Worm (Caenorhabditis elegans): ENCODE results near the gene mix-1.

mix-1 gene

ce11 chrII:10862749-10863656 is 39.0 kb downstream of the mix-1 start:
- TF ChIP-seq nhr-76 (tag; optimal IDR thresholded peaks at IDR 0.05) = no peak
- no peak for TF ChIP-seq mab-5 (tag; optimal IDR thresholded peaks at IDR 0.05)
- TF ChIP-seq hlh-1 (tag; optimal IDR thresholded peaks at IDR 0.05) = peak; percentile 1

DNA sequence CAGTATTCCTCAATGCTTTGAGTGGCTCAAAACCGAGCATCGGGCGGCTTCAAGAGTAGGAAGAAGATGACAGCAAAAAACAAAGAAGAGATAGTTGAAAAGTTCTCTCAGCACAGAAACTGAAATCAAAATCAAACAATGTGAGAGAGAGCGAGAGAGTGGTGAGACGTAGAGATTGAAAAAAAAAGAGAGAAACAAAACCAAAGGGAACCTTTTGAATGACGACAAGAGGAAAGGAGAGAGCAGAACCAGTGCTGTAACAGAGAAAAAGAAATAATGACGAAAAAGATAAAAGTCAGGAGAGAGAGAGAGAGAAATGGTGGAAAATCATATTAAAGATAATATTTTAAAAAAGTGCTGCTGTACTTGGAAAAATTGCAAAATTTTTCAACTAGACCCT is 43.2 kb downstream of the mix-1 start:
- TF ChIP-seq unc-62 (GFP tag; optimal IDR thresholded peaks at IDR 0.05) (peak; percentile 13), flh-1 (GFP tag; optimal IDR thresholded peaks at IDR 0.05) (no peak), unc-120 (tag; optimal IDR thresholded peaks at IDR 0.05; ENCODE audit: poor library complexity, severe bottlenecking) (peak; percentile 43), ham-2 (GFP tag; optimal IDR thresholded peaks at IDR 0.05) (no peak), cnd-1 (tag; optimal IDR thresholded peaks at IDR 0.05) (no peak), lin-32 (GFP tag; optimal IDR thresholded peaks at IDR 0.05) (no peak), sem-2 (GFP tag; optimal IDR thresholded peaks at IDR 0.05) (no peak), nhr-12 (tag; optimal IDR thresholded peaks at IDR 0.05) (no peak), snpc-4 (tag; optimal IDR thresholded peaks at IDR 0.05) (no peak)

DNA sequence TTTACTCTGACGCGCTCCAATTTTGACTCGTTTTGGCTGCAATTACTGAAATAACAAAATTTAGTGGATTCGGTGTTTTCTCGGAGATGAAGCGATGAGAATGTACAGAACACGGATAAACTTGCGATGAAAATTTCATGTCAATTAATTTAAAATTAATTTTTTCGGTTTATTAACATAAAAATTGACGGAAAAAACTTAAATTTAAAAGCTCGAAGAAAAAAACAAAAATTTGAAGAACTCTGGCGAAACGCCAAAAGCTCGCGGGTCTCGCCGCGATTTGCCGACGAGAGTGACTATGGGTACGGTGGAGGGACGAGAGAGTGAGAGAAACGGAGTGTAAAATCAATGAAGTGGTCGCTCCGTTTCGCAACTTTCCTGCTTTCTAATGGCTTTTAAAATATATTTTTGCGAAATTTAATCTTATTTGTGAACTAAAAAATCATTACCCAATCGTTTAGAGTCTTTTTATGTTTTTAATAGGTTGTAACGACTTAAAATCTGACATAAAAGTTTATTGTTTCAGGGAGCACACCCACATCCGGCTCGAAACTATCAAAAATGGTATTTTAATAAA is 44.7 kb downstream of the mix-1 start, which contains the start of the genes gmps-1 and cap-2:
Gene gmps-1, minus strand, starts transcription at position 51 of the 577 bp plus-strand sequence.
Gene cap-2, plus strand, starts transcription at position 527 of the 577 bp plus-strand sequence.
- TF ChIP-seq pha-4 (tag; optimal IDR thresholded peaks at IDR 0.05) (peak; percentile 82), nhr-28 (tag; optimal IDR thresholded peaks at IDR 0.05) (no peak), tbx-8 (GFP tag; optimal IDR thresholded peaks at IDR 0.05) (no peak), mls-2 (tag; optimal IDR thresholded peaks at IDR 0.05) (peak; percentile 51), unc-120 (tag; optimal IDR thresholded peaks at IDR 0.05; ENCODE audit: poor library complexity, severe bottlenecking) (peak; percentile 22), lin-13 (tag; optimal IDR thresholded peaks at IDR 0.05) (peak; percentile 84), elt-3 (tag; optimal IDR thresholded peaks at IDR 0.05) (no peak), nhr-76 (tag; optimal IDR thresholded peaks at IDR 0.05) (no peak), flh-1 (GFP tag; optimal IDR thresholded peaks at IDR 0.05) (no peak), ham-2 (GFP tag; optimal IDR thresholded peaks at IDR 0.05) (no peak), nhr-2 (tag; optimal IDR thresholded peaks at IDR 0.05) (peak; percentile 37), sptf-1 (tag; optimal IDR thresholded peaks at IDR 0.05) (peak; percentile 75), drap-1 (GFP tag; optimal IDR thresholded peaks at IDR 0.05) (peak; percentile 31), ceh-43 (GFP tag; optimal IDR thresholded peaks at IDR 0.05) (peak; percentile 15), mep-1 (tag; optimal IDR thresholded peaks at IDR 0.05) (peak; percentile 92), nhr-12 (tag; optimal IDR thresholded peaks at IDR 0.05) (no peak), ceh-83 (GFP tag; optimal IDR thresholded peaks at IDR 0.05) (no peak), ces-1 (GFP tag; optimal IDR thresholded peaks at IDR 0.05) (peak; percentile 68), snpc-4 (tag; optimal IDR thresholded peaks at IDR 0.05) (no peak), M03D4.4 (tag; optimal IDR thresholded peaks at IDR 0.05) (peak; percentile 28), lin-32 (GFP tag; optimal IDR thresholded peaks at IDR 0.05) (no peak), blmp-1 (tag; optimal IDR thresholded peaks at IDR 0.05) (no peak), hlh-1 (tag; optimal IDR thresholded peaks at IDR 0.05) (peak; percentile 53), elt-1 (tag; optimal IDR thresholded peaks at IDR 0.05; ENCODE audit: borderline replicate concordance, insufficient read depth) (no peak), sem-2 (GFP tag; optimal IDR thresholded peaks at IDR 0.05) (no peak), unc-39 (tag; optimal IDR thresholded peaks at IDR 0.05) (no peak), lsy-2 (tag; optimal IDR thresholded peaks at IDR 0.05) (peak; percentile 100), mab-5 (tag; optimal IDR thresholded peaks at IDR 0.05) (no peak), ztf-11 (tag; optimal IDR thresholded peaks at IDR 0.05) (no peak), unc-62 (GFP tag; optimal IDR thresholded peaks at IDR 0.05) (peak; percentile 22), cnd-1 (tag; optimal IDR thresholded peaks at IDR 0.05) (no peak), ceh-39 (tag; optimal IDR thresholded peaks at IDR 0.05) (peak; percentile 72), bed-3 (GFP tag; optimal IDR thresholded peaks at IDR 0.05) (no peak), nhr-237 (tag; optimal IDR thresholded peaks at IDR 0.05) (peak; percentile 86), zip-8 (tag; optimal IDR thresholded peaks at IDR 0.05) (no peak)
